Worm (Caenorhabditis elegans) whole organism, L2 larva: ENCODE measurements around the gene fipr-9.

Experiments used
- F13H6.1 ChIP-seq: sonication (generic microtip); optimal IDR thresholded peaks from 2 replicates; lab custom pipeline; 2016; ENCODE audit warnings: missing genetic modification characterization, missing compliant biosample characterization
- R02D3.7 ChIP-seq: fragments of 150-350 bp; optimal IDR thresholded peaks from 2 replicates; lab custom pipeline; 2014; ENCODE audit warnings: missing biosample characterization, missing genetic modification characterization
- Y55F3AM.14 ChIP-seq: fragments of 200-800 bp; sonication (Bioruptor generic); optimal IDR thresholded peaks from 2 replicates; lab custom pipeline; 2018; ENCODE audit warnings: mild to moderate bottlenecking, missing genetic modification characterization, missing compliant biosample characterization
- ZK546.5 ChIP-seq: sonication (generic microtip); optimal IDR thresholded peaks from 2 replicates; lab custom pipeline; 2017; ENCODE audit warnings: missing biosample characterization, missing genetic modification characterization
- alr-1 ChIP-seq: fragments of 150-350 bp; optimal IDR thresholded peaks from 2 replicates; lab custom pipeline; 2014; ENCODE audit warnings: missing biosample characterization, missing genetic modification characterization
- aly-2 ChIP-seq: fragments of 150-350 bp; optimal IDR thresholded peaks from 2 replicates; lab custom pipeline; 2014; ENCODE audit warnings: missing biosample characterization, missing genetic modification characterization
- blmp-1 ChIP-seq: sonication (generic microtip); optimal IDR thresholded peaks from 2 replicates; lab custom pipeline; 2017; ENCODE audit warnings: missing genetic modification characterization, mild to moderate bottlenecking, missing compliant biosample characterization, antibody characterized with exemption, moderate library complexity; ENCODE audit not compliant: insufficient read depth
- ceh-16 ChIP-seq: fragments of 150-350 bp; optimal IDR thresholded peaks from 2 replicates; lab custom pipeline; 2014; ENCODE audit warnings: missing biosample characterization, missing genetic modification characterization
- crh-2 ChIP-seq: sonication (generic microtip); optimal IDR thresholded peaks from 2 replicates; lab custom pipeline; 2017; ENCODE audit warnings: missing biosample characterization, missing genetic modification characterization
- dmd-4 ChIP-seq: sonication (generic microtip); optimal IDR thresholded peaks from 2 replicates; lab custom pipeline; 2017; ENCODE audit warnings: missing biosample characterization, missing genetic modification characterization
- elt-3 ChIP-seq: sonication (generic microtip); optimal IDR thresholded peaks from 2 replicates; lab custom pipeline; 2017; ENCODE audit warnings: missing biosample characterization, missing genetic modification characterization
- fos-1 ChIP-seq: fragments of 150-350 bp; optimal IDR thresholded peaks from 2 replicates; lab custom pipeline; 2014; ENCODE audit warnings: missing biosample characterization, missing genetic modification characterization
- lin-11 ChIP-seq: fragments of 150-350 bp; sonication (generic microtip); optimal IDR thresholded peaks from 2 replicates; lab custom pipeline; 2014; ENCODE audit warnings: missing biosample characterization, missing genetic modification characterization, inconsistent platforms, mixed read lengths
- lin-39 ChIP-seq: fragments of 150-350 bp; optimal IDR thresholded peaks from 2 replicates; lab custom pipeline; 2014; ENCODE audit warnings: missing biosample characterization, missing genetic modification reagents, missing genetic modification characterization
- mab-5 ChIP-seq: fragments of 150-350 bp; optimal IDR thresholded peaks from 2 replicates; lab custom pipeline; 2014; ENCODE audit warnings: missing biosample characterization, missing genetic modification characterization
- mbf-1 ChIP-seq: sonication (generic microtip); optimal IDR thresholded peaks from 2 replicates; lab custom pipeline; 2017; ENCODE audit warnings: missing biosample characterization, missing genetic modification characterization
- nhr-10 ChIP-seq: sonication (generic microtip); optimal IDR thresholded peaks from 2 replicates; lab custom pipeline; 2017; ENCODE audit warnings: missing biosample characterization, missing genetic modification characterization
- nhr-11 ChIP-seq: fragments of 150-350 bp; optimal IDR thresholded peaks from 2 replicates; lab custom pipeline; 2014; ENCODE audit warnings: missing biosample characterization, missing genetic modification characterization
- nhr-129 ChIP-seq: fragments of 150-350 bp; optimal IDR thresholded peaks from 2 replicates; lab custom pipeline; 2014; ENCODE audit warnings: missing biosample characterization, missing genetic modification characterization
- nhr-23 ChIP-seq: fragments of 150-350 bp; optimal IDR thresholded peaks from 2 replicates; lab custom pipeline; 2014; ENCODE audit warnings: missing biosample characterization, missing genetic modification reagents, missing genetic modification characterization
- nhr-237 ChIP-seq: fragments of 150-350 bp; optimal IDR thresholded peaks from 2 replicates; lab custom pipeline; 2014; ENCODE audit warnings: missing biosample characterization, missing genetic modification characterization
- nhr-25 ChIP-seq: fragments of 150-350 bp; sonication (generic microtip); optimal IDR thresholded peaks from 3 replicates; lab custom pipeline; 2014; ENCODE audit warnings: missing biosample characterization, missing genetic modification characterization
- nhr-77 ChIP-seq: fragments of 150-350 bp; optimal IDR thresholded peaks from 2 replicates; lab custom pipeline; 2014; ENCODE audit warnings: missing biosample characterization, missing genetic modification characterization
- peb-1 ChIP-seq: fragments of 150-350 bp; optimal IDR thresholded peaks from 2 replicates; lab custom pipeline; 2014; ENCODE audit warnings: missing biosample characterization, missing genetic modification characterization
- sma-3 ChIP-seq: sonication (generic microtip); optimal IDR thresholded peaks from 2 replicates; lab custom pipeline; 2016; ENCODE audit warnings: missing genetic modification reagents, missing genetic modification characterization, missing compliant biosample characterization
- sma-9 ChIP-seq, 2 experiments: fragments of 150-350 bp in 1 of 2; sonication (generic microtip) in 1 of 2; optimal IDR thresholded peaks; 2 replicates each; lab custom pipeline; 2014 to 2016; ENCODE audit warnings: missing genetic modification characterization in 2 of 2, mild to moderate bottlenecking in 1 of 2, missing biosample characterization in 1 of 2, missing compliant biosample characterization in 1 of 2, missing genetic modification reagents in 1 of 2, moderate library complexity in 1 of 2
- snpc-4 ChIP-seq: fragments of 150-350 bp; optimal IDR thresholded peaks from 2 replicates; lab custom pipeline; 2014; ENCODE audit warnings: missing biosample characterization, missing genetic modification characterization
- unc-39 ChIP-seq: fragments of 150-350 bp; optimal IDR thresholded peaks from 2 replicates; lab custom pipeline; 2014; ENCODE audit warnings: missing biosample characterization, missing genetic modification characterization
- unc-55 ChIP-seq: fragments of 150-350 bp; sonication (generic microtip); optimal IDR thresholded peaks from 3 replicates; lab custom pipeline; 2014; ENCODE audit warnings: missing biosample characterization, missing genetic modification reagents, missing genetic modification characterization
- unc-62 ChIP-seq: fragments of 150-350 bp; optimal IDR thresholded peaks from 2 replicates; lab custom pipeline; 2014; ENCODE audit warnings: missing biosample characterization, missing genetic modification reagents, missing genetic modification characterization
- ztf-1 ChIP-seq: fragments of 200-800 bp; sonication (Bioruptor generic); conservative IDR thresholded peaks from 2 replicates; pipeline ENCODE4 v1.3.6; 2022; ENCODE audit warnings: missing genetic modification characterization, missing compliant biosample characterization
- ztf-11 ChIP-seq: sonication (generic microtip); optimal IDR thresholded peaks from 2 replicates; lab custom pipeline; 2017; ENCODE audit warnings: missing biosample characterization, missing genetic modification characterization
- ztf-4 ChIP-seq: fragments of 150-350 bp; optimal IDR thresholded peaks from 2 replicates; lab custom pipeline; 2014; ENCODE audit warnings: missing biosample characterization, missing genetic modification characterization

fipr-9 gene

ce11 chrV:10228360-10228759 is 6.9 kb downstream of the fipr-9 start, which contains the start of gene fipr-4:
Gene fipr-4, minus strand, starts transcription at chrV:10228460.
- no peak for TF ChIP-seq ceh-16 (tag; lab: Kevin White, UChicago)
- TF ChIP-seq F13H6.1 (tag; lab: Kevin White, UChicago): peak; percentile 9
- TF ChIP-seq sma-9 (GFP tag; optimal IDR thresholded peaks at IDR 0.05; lab: Kevin White, UChicago): no peak
- TF ChIP-seq sma-9 (tag; optimal IDR thresholded peaks at IDR 0.05; lab: Kevin White, UChicago): no peak
- no peak for TF ChIP-seq alr-1
- TF ChIP-seq nhr-129 (tag; lab: Kevin White, UChicago): no peak
- TF ChIP-seq, all 48 proteins: peak for 1

DNA sequence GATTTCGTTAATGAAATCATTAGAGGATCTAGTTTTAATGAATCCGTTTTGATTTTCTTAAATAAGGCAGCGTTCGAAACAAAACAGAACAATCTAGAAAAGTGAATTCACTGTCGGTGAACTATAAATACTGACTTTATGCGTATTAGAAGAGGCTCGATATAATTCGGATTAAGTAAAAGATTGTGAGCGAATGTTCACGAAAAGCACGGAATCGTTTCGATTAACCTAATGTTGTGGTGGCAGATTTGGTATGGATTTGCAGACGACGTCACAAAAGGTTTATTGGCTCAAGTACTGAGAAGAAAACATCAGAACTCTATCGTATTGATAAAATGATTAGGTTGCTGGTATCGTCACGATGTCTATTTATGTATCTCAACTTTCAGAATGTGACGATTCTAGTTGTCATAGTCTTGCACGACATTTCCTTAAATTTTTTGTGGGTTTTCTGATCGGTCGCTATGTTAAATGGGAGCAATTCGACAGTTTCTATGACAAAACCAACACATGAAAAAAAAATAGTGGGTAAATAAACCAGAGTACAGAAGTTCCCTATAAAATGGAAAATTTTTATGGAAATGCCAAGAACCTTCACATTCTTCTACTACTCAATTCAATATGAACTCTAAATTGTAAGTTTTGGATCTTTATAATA is 7.9 kb downstream of the fipr-9 start, which contains the start of the genes pyt-1 and fipr-7:
TSS of gene pyt-1 (minus strand) at position 101 of the 658 bp plus-strand sequence.
TSS of gene fipr-7 (plus strand) at position 608 of the 658 bp plus-strand sequence.
- TF ChIP-seq nhr-129 (tag; lab: Kevin White, UChicago): no peak
- TF ChIP-seq dmd-4 (tag; lab: Kevin White, UChicago): no peak
- TF ChIP-seq ztf-11 (tag; lab: Kevin White, UChicago): no peak
- TF ChIP-seq lin-11 (tag; lab: Kevin White, UChicago): no peak
- TF ChIP-seq ztf-4: no peak
- no peak for TF ChIP-seq mbf-1
- no peak for TF ChIP-seq nhr-77
- no peak for TF ChIP-seq fos-1 (tag; lab: Kevin White, UChicago)
- no peak for TF ChIP-seq lin-39
- TF ChIP-seq nhr-237 (tag; lab: Kevin White, UChicago): no peak
- TF ChIP-seq aly-2: no peak
- TF ChIP-seq alr-1: no peak
- TF ChIP-seq peb-1 (tag; lab: Kevin White, UChicago): no peak
- no peak for TF ChIP-seq nhr-10
- no peak for TF ChIP-seq sma-3 (GFP tag; lab: Kevin White, UChicago)
- no peak for TF ChIP-seq nhr-23 (tag; lab: Kevin White, UChicago)

ce11 chrV:10230932-10231331 is 9.5 kb downstream of the fipr-9 start, which contains the start of gene fipr-6:
Gene fipr-6, plus strand, starts transcription at chrV:10231232.
- TF ChIP-seq blmp-1 (tag; lab: Kevin White, UChicago): no peak
- TF ChIP-seq nhr-25 (tag; lab: Kevin White, UChicago): no peak
- TF ChIP-seq R02D3.7 (tag; lab: Kevin White, UChicago): no peak
- no peak for TF ChIP-seq ztf-11 (tag; lab: Kevin White, UChicago)
- no peak for TF ChIP-seq nhr-11
- TF ChIP-seq ztf-1: no peak
- no peak for TF ChIP-seq sma-9 (GFP tag; optimal IDR thresholded peaks at IDR 0.05; lab: Kevin White, UChicago)
- no peak for TF ChIP-seq sma-9 (tag; optimal IDR thresholded peaks at IDR 0.05; lab: Kevin White, UChicago)
- TF ChIP-seq Y55F3AM.14 (GFP tag; lab: Kevin White, UChicago): no peak
- TF ChIP-seq unc-55 (GFP tag; lab: Kevin White, UChicago): no peak
- TF ChIP-seq, all 48 proteins: peak for 0

ce11 chrV:10233330-10233729 is 11.9 kb downstream of the fipr-9 start, which contains the start of gene str-182:
Gene str-182, minus strand, starts transcription at chrV:10233430.
- TF ChIP-seq F13H6.1 (tag; lab: Kevin White, UChicago) (no peak), dmd-4 (tag; lab: Kevin White, UChicago) (no peak), unc-55 (GFP tag; lab: Kevin White, UChicago) (no peak), ztf-11 (tag; lab: Kevin White, UChicago) (no peak), mab-5 (tag; lab: Kevin White, UChicago) (no peak), snpc-4 (tag; lab: Kevin White, UChicago) (no peak), ztf-1 (no peak), fos-1 (tag; lab: Kevin White, UChicago) (no peak), elt-3 (tag; lab: Kevin White, UChicago) (no peak), unc-62 (GFP tag; lab: Kevin White, UChicago) (no peak), crh-2 (tag; lab: Kevin White, UChicago) (no peak), nhr-10 (no peak), ztf-4 (no peak), unc-39 (tag; lab: Kevin White, UChicago) (no peak), nhr-11 (no peak), ZK546.5 (tag; lab: Kevin White, UChicago) (no peak), nhr-23 (tag; lab: Kevin White, UChicago) (no peak)
